Fruit fly (Drosophila melanogaster) whole organism, embryonic: ENCODE data around the gene CG7492.
A peak's percentile ranks its signal among the peaks of the same experiment; 100 is the strongest.

Source experiments
- Awh ChIP-seq: fragments of 200-800 bp; sonication (Bioruptor generic); IDR thresholded peaks from 2 replicates; pipeline ENCODE4, ENCODE4 v1.3.6; 2022; ENCODE audit warnings: missing biosample characterization, missing genetic modification characterization
- CG10274 ChIP-seq: fragments of 200-800 bp; sonication (Bioruptor generic); optimal IDR thresholded peaks from 3 replicates; lab custom pipeline; 2017; ENCODE audit warnings: missing biosample characterization, mild to moderate bottlenecking, missing genetic modification characterization
- CG10979 ChIP-seq: fragments of 200-800 bp; sonication (Bioruptor generic); optimal IDR thresholded peaks from 2 replicates; lab custom pipeline; 2018; ENCODE audit warnings: missing biosample characterization, mild to moderate bottlenecking, missing genetic modification characterization, moderate library complexity
- CG11560 ChIP-seq: fragments of 200-800 bp; sonication (Bioruptor generic); IDR thresholded peaks from 3 replicates; pipeline ENCODE4 v1.3.6; 2022; ENCODE audit warnings: missing biosample characterization, missing genetic modification characterization
- CG11696 ChIP-seq: fragments of 200-800 bp; sonication (Bioruptor generic); IDR thresholded peaks from 2 replicates; pipeline ENCODE4 v1.3.6; 2022; ENCODE audit warnings: missing biosample characterization, missing genetic modification characterization
- CG13624 ChIP-seq: fragments of 200-800 bp; sonication (Bioruptor generic); optimal IDR thresholded peaks from 2 replicates; lab custom pipeline; 2016; ENCODE audit warnings: missing biosample characterization, missing genetic modification characterization
- CG13775 ChIP-seq: fragments of 200-800 bp; sonication (Bioruptor generic); optimal IDR thresholded peaks from 3 replicates; lab custom pipeline; 2017; ENCODE audit warnings: missing biosample characterization, mild to moderate bottlenecking, missing genetic modification characterization
- CG14441 ChIP-seq: fragments of 200-800 bp; sonication (Bioruptor generic); IDR thresholded peaks from 2 replicates; pipeline ENCODE4 v1.3.6; 2022; ENCODE audit warnings: missing biosample characterization, missing genetic modification characterization
- CG16863 ChIP-seq: fragments of 200-800 bp; sonication (Bioruptor generic); optimal IDR thresholded peaks from 3 replicates; lab custom pipeline; 2016; ENCODE audit warnings: missing biosample characterization, missing genetic modification characterization
- CG17186 ChIP-seq: fragments of 200-800 bp; sonication (Bioruptor generic); optimal IDR thresholded peaks from 3 replicates; lab custom pipeline; 2017; ENCODE audit warnings: missing biosample characterization, missing genetic modification reagents, missing genetic modification characterization
- CG2120 ChIP-seq: fragments of 200-800 bp; sonication (Bioruptor generic); optimal IDR thresholded peaks from 3 replicates; lab custom pipeline; 2016; ENCODE audit warnings: missing biosample characterization, missing genetic modification characterization
- CG2202 ChIP-seq: fragments of 200-800 bp; sonication (Bioruptor generic); optimal IDR thresholded peaks from 2 replicates; lab custom pipeline; 2018; ENCODE audit warnings: missing biosample characterization, mild to moderate bottlenecking, missing genetic modification characterization
- CG30431 ChIP-seq: fragments of 200-800 bp; sonication (Bioruptor generic); optimal IDR thresholded peaks from 2 replicates; lab custom pipeline; 2017; ENCODE audit warnings: missing biosample characterization, missing genetic modification characterization
- CG31365 ChIP-seq: fragments of 200-800 bp; sonication (Bioruptor generic); optimal IDR thresholded peaks from 2 replicates; lab custom pipeline; 2018; ENCODE audit warnings: missing biosample characterization, mild to moderate bottlenecking, missing genetic modification characterization
- CG31441 ChIP-seq: fragments of 200-800 bp; sonication (Bioruptor generic); IDR thresholded peaks from 2 replicates; pipeline ENCODE4 v1.3.6; 2022; ENCODE audit warnings: missing biosample characterization, missing genetic modification characterization
- CG32767 ChIP-seq: fragments of 200-800 bp; sonication (Bioruptor generic); IDR thresholded peaks from 2 replicates; pipeline ENCODE4 v1.3.6; 2022; ENCODE audit warnings: missing biosample characterization, missing genetic modification characterization
- CG6654 ChIP-seq: fragments of 200-800 bp; sonication (Bioruptor generic); optimal IDR thresholded peaks from 2 replicates; lab custom pipeline; 2017; ENCODE audit warnings: missing biosample characterization, mild to moderate bottlenecking, missing genetic modification characterization
- CG6689 ChIP-seq: fragments of 200-800 bp; sonication (Bioruptor generic); IDR thresholded peaks from 2 replicates; pipeline ENCODE4 v1.3.6; 2022; ENCODE audit warnings: missing biosample characterization, missing genetic modification characterization
- CG7357 ChIP-seq: fragments of 200-800 bp; sonication (Bioruptor generic); IDR thresholded peaks from 3 replicates; pipeline ENCODE4 v1.3.6; 2022; ENCODE audit warnings: missing biosample characterization, missing genetic modification characterization
- CG9876 ChIP-seq: fragments of 200-800 bp; sonication (Bioruptor generic); optimal IDR thresholded peaks from 2 replicates; lab custom pipeline; 2016; ENCODE audit warnings: missing biosample characterization, missing genetic modification characterization
- D19A ChIP-seq: fragments of 200-800 bp; optimal IDR thresholded peaks from 3 replicates; lab custom pipeline; 2019; ENCODE audit warnings: missing biosample characterization, mild to moderate bottlenecking, missing genetic modification characterization, moderate library complexity
- Deaf1 ChIP-seq: fragments of 200-800 bp; optimal IDR thresholded peaks from 3 replicates; lab custom pipeline; 2019; ENCODE audit warnings: missing biosample characterization, mild to moderate bottlenecking, missing genetic modification characterization, moderate library complexity
- Dll ChIP-seq: fragments of 200-800 bp; sonication (Bioruptor generic); IDR thresholded peaks from 4 replicates; pipeline ENCODE4 v1.3.6; 2022; ENCODE audit warnings: missing biosample characterization, missing genetic modification characterization; ENCODE audit not compliant: partially characterized antibody
- Dp ChIP-seq: fragments of 200-800 bp; sonication (Bioruptor generic); optimal IDR thresholded peaks from 2 replicates; lab custom pipeline; 2018; ENCODE audit warnings: missing biosample characterization, mild to moderate bottlenecking, missing genetic modification characterization, moderate library complexity
- E2f2 ChIP-seq: fragments of 200-800 bp; sonication (Bioruptor generic); IDR thresholded peaks from 2 replicates; pipeline ENCODE4 v1.3.6; 2022; ENCODE audit warnings: missing biosample characterization, missing genetic modification characterization
- H2.0 ChIP-seq: fragments of 200-800 bp; sonication (Bioruptor generic); IDR thresholded peaks from 2 replicates; pipeline ENCODE4 v1.3.6; 2022; ENCODE audit warnings: missing biosample characterization, missing genetic modification characterization
- Lhr ChIP-seq: fragments of 200-800 bp; sonication (Bioruptor generic); optimal IDR thresholded peaks from 3 replicates; lab custom pipeline; 2017; ENCODE audit warnings: mild to moderate bottlenecking, missing biosample characterization, missing genetic modification reagents, missing genetic modification characterization
- Pdp1 ChIP-seq, 2 experiments: fragments of 200-800 bp; sonication (Bioruptor generic); optimal IDR thresholded peaks; 3 replicates each; lab custom pipeline; 2016; ENCODE audit warnings: missing biosample characterization in 2 of 2, missing genetic modification characterization in 2 of 2, mild to moderate bottlenecking in 1 of 2, moderate library complexity in 1 of 2
- Sox102F ChIP-seq: fragments of 200-800 bp; sonication (Bioruptor generic); optimal IDR thresholded peaks from 2 replicates; lab custom pipeline; 2018; ENCODE audit warnings: missing biosample characterization, mild to moderate bottlenecking, missing genetic modification characterization, moderate library complexity
- abd-A ChIP-seq: fragments of 200-800 bp; sonication (Bioruptor generic); optimal IDR thresholded peaks from 3 replicates; lab custom pipeline; 2019; ENCODE audit warnings: missing biosample characterization, mild to moderate bottlenecking, missing genetic modification characterization, moderate library complexity
- al ChIP-seq: fragments of 200-800 bp; sonication (Bioruptor generic); IDR thresholded peaks from 2 replicates; pipeline ENCODE4 v1.3.6; 2022; ENCODE audit warnings: missing biosample characterization, missing genetic modification characterization
- ara ChIP-seq: fragments of 200-800 bp; sonication (Bioruptor generic); IDR thresholded peaks from 2 replicates; pipeline ENCODE4 v1.3.6; 2022; ENCODE audit warnings: missing biosample characterization, missing genetic modification characterization
- croc ChIP-seq: fragments of 200-800 bp; sonication (Bioruptor generic); conservative IDR thresholded peaks from 3 replicates; pipeline ENCODE4 v1.3.6; 2022; ENCODE audit warnings: missing biosample characterization, missing genetic modification characterization
- crol ChIP-seq: fragments of 200-800 bp; sonication (Bioruptor generic); IDR thresholded peaks from 2 replicates; pipeline ENCODE4 v1.3.6; 2022; ENCODE audit warnings: missing biosample characterization, missing genetic modification characterization
- en ChIP-seq: fragments of 200-800 bp; sonication (Bioruptor generic); optimal IDR thresholded peaks from 2 replicates; lab custom pipeline; 2016; ENCODE audit warnings: missing biosample characterization, missing genetic modification characterization
- fd102C ChIP-seq: fragments of 200-800 bp; sonication (Bioruptor generic); optimal IDR thresholded peaks from 2 replicates; lab custom pipeline; 2018; ENCODE audit warnings: missing biosample characterization, mild to moderate bottlenecking, missing genetic modification characterization, moderate library complexity
- her ChIP-seq: fragments of 200-800 bp; sonication (Bioruptor generic); optimal IDR thresholded peaks from 2 replicates; lab custom pipeline; 2016; ENCODE audit warnings: missing biosample characterization, missing genetic modification characterization
- hkb ChIP-seq, 2 experiments: fragments of 200-800 bp in 1 of 2; fragments of >200 bp in 1 of 2; sonication (Bioruptor generic) in 1 of 2; IDR thresholded peaks in 1 of 2; optimal IDR thresholded peaks in 1 of 2; 2 replicates each; pipeline versions ENCODE4 v1.3.6 to Lab custom; 2017 to 2022; ENCODE audit warnings: missing biosample characterization in 1 of 2, missing genetic modification characterization in 1 of 2
- kah ChIP-seq: fragments of 200-800 bp; sonication (Bioruptor generic); optimal IDR thresholded peaks from 2 replicates; lab custom pipeline; 2018; ENCODE audit warnings: missing biosample characterization, mild to moderate bottlenecking, missing genetic modification characterization
- knrl ChIP-seq: fragments of 200-800 bp; sonication (Bioruptor generic); IDR thresholded peaks from 3 replicates; pipeline ENCODE4 v1.3.6; 2022; ENCODE audit warnings: missing biosample characterization, missing genetic modification characterization; ENCODE audit not compliant: partially characterized antibody
- phol ChIP-seq: fragments of 200-800 bp; sonication (Bioruptor generic); optimal IDR thresholded peaks from 3 replicates; lab custom pipeline; 2018; ENCODE audit warnings: missing biosample characterization, mild to moderate bottlenecking, missing genetic modification characterization, moderate library complexity
- pnt ChIP-seq: fragments of 200-800 bp; sonication (Bioruptor generic); optimal IDR thresholded peaks from 3 replicates; lab custom pipeline; 2016; ENCODE audit warnings: missing biosample characterization, missing genetic modification characterization
- prd ChIP-seq, 3 experiments: fragments of >200 bp in 2 of 3; fragments of 200-800 bp in 1 of 3; sonication (Bioruptor generic) in 1 of 3; optimal IDR thresholded peaks in 2 of 3; IDR thresholded peaks in 1 of 3; 2 replicates in 2 of 3; 3 replicates in 1 of 3; pipeline versions ENCODE4 v1.3.6 to Lab custom; 2017 to 2022; ENCODE audit warnings: missing biosample characterization in 1 of 3, missing genetic modification characterization in 1 of 3
- pzg ChIP-seq: fragments of 200-800 bp; sonication (Bioruptor generic); optimal IDR thresholded peaks from 3 replicates; lab custom pipeline; 2018; ENCODE audit warnings: missing biosample characterization, mild to moderate bottlenecking, missing genetic modification characterization, moderate library complexity
- sens ChIP-seq: fragments of 200-800 bp; sonication (Bioruptor generic); peaks from one replicate; lab custom pipeline; 2016; ENCODE audit warnings: missing biosample characterization, missing genetic modification characterization
- seq ChIP-seq: fragments of 200-800 bp; sonication (Bioruptor generic); IDR thresholded peaks from 2 replicates; pipeline ENCODE4 v1.3.6; 2022; ENCODE audit warnings: missing biosample characterization, missing genetic modification characterization
- sna ChIP-seq: fragments of 200-800 bp; sonication (Bioruptor generic); IDR thresholded peaks from 2 replicates; pipeline ENCODE4 v1.3.6; 2022; ENCODE audit warnings: missing biosample characterization, missing genetic modification characterization; ENCODE audit not compliant: partially characterized antibody
- stc ChIP-seq: fragments of 200-800 bp; sonication (Bioruptor generic); IDR thresholded peaks from 2 replicates; pipeline ENCODE4 v1.3.6; 2022; ENCODE audit warnings: missing biosample characterization, missing genetic modification characterization
- tio ChIP-seq: fragments of 200-800 bp; sonication (Bioruptor generic); optimal IDR thresholded peaks from 2 replicates; lab custom pipeline; 2017; ENCODE audit warnings: missing biosample characterization, missing genetic modification characterization, inconsistent platforms
- zf30C ChIP-seq: fragments of 200-800 bp; sonication (Bioruptor generic); optimal IDR thresholded peaks from 3 replicates; lab custom pipeline; 2018; ENCODE audit warnings: missing biosample characterization, mild to moderate bottlenecking, missing genetic modification characterization
- zfh2 ChIP-seq: fragments of 200-800 bp; sonication (Bioruptor generic); optimal IDR thresholded peaks from 2 replicates; lab custom pipeline; 2016; ENCODE audit warnings: missing biosample characterization, missing genetic modification characterization

The CG7492 gene

DNA sequence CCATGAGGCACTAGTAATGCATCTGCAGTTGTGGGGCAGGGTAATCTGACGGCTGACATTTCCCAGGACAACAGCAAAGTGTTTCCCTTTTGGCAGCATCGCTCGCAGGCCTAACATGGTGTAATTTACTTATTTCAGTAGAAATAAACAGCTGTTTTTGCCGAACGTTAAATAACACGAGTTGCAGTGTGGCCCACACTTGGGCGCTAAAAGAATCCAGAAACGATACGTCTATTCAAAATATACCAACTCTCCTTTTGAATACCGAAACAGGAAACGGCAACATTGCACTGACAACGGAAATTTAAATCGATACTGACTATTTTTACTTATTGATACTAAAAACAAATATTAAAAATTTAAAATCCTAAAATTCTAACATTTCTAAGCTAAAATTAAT, 13.1 kb downstream of the CG7492 start, which contains the start of gene CG7506 (continued):
- TF ChIP-seq kah (peak; percentile 77), Sox102F (no peak), Awh (GFP tag; lab: Robert Waterston, UW) (no peak), Dll (GFP tag; lab: Robert Waterston, UW) (no peak), sna (no peak), CG2202 (no peak), phol (tag; lab: Kevin White, UChicago) (peak; percentile 19), Pdp1 (GFP tag; optimal IDR thresholded peaks at IDR 0.05; lab: Kevin White, UChicago) (peak in 1 of 2 experiments; percentile 95), CG13775 (no peak), Lhr (GFP tag; lab: Kevin White, UChicago) (peak; percentile 42), CG17186 (GFP tag; lab: Kevin White, UChicago) (peak; percentile 4), seq (GFP tag; lab: Robert Waterston, UW) (no peak), CG31441 (GFP tag; lab: Robert Waterston, UW) (no peak), ara (GFP tag; lab: Robert Waterston, UW) (no peak), CG9876 (no peak), CG30431 (no peak), Deaf1 (tag; lab: Kevin White, UChicago) (peak; percentile 35), en (no peak), hkb (optimal IDR thresholded peaks at IDR 0.05; lab: Kevin White, UChicago) (no peak), hkb (GFP tag; IDR thresholded peaks at IDR 0.05; lab: Robert Waterston, UW) (no peak), CG11560 (tag; lab: Robert Waterston, UW) (no peak), CG6689 (GFP tag; lab: Robert Waterston, UW) (no peak), CG11696 (GFP tag; lab: Robert Waterston, UW) (no peak), prd (optimal IDR thresholded peaks at IDR 0.05; lab: Kevin White, UChicago) (no peak), prd (GFP tag; IDR thresholded peaks at IDR 0.05; lab: Robert Waterston, UW) (no peak), pzg (peak; percentile 68), H2.0 (GFP tag; lab: Robert Waterston, UW) (no peak), zfh2 (no peak), sens (GFP tag; lab: Kevin White, UChicago) (peak; percentile 58), CG32767 (GFP tag; lab: Robert Waterston, UW) (no peak), croc (no peak), pnt (GFP tag; lab: Kevin White, UChicago) (no peak), stc (peak; percentile 5; the same call in 1 of the 2 replicates), al (GFP tag; lab: Robert Waterston, UW) (no peak), crol (no peak), CG10274 (GFP tag; lab: Kevin White, UChicago) (no peak), her (GFP tag; lab: Kevin White, UChicago) (no peak), CG31365 (tag; lab: Kevin White, UChicago) (no peak), CG7357 (GFP tag; lab: Robert Waterston, UW) (no peak), CG13624 (no peak), CG2120 (no peak), fd102C (GFP tag; lab: Kevin White, UChicago) (no peak), E2f2 (GFP tag; lab: Robert Waterston, UW) (peak; percentile 66), tio (GFP tag; lab: Kevin White, UChicago) (no peak), knrl (GFP tag; lab: Robert Waterston, UW) (no peak), CG6654 (no peak), CG10979 (tag; lab: Kevin White, UChicago) (no peak), abd-A (no peak), Dp (GFP tag; lab: Kevin White, UChicago) (peak; percentile 56), CG14441 (GFP tag; lab: Robert Waterston, UW) (no peak), D19A (tag; lab: Kevin White, UChicago) (no peak), CG16863 (GFP tag; lab: Kevin White, UChicago) (no peak), zf30C (GFP tag; lab: Kevin White, UChicago) (no peak)
